Fruit fly (Drosophila melanogaster) whole organism, adult: ENCODE measurements around the gene Cp7Fa.

ENCODE experiments used
- CG14711 ChIP-seq: fragments of 200-800 bp; sonication (Bioruptor generic); optimal IDR thresholded peaks from 2 replicates; lab custom pipeline; 2018; ENCODE audit warnings: missing biosample characterization, mild to moderate bottlenecking, missing genetic modification characterization, moderate library complexity
- CG7101 ChIP-seq: fragments of 200-800 bp; sonication (Bioruptor generic); optimal IDR thresholded peaks from 2 replicates; lab custom pipeline; 2018; ENCODE audit warnings: missing biosample characterization, mild to moderate bottlenecking, missing genetic modification characterization, moderate library complexity
- Hr96 ChIP-seq: fragments of 200-800 bp; sonication (Bioruptor generic); optimal IDR thresholded peaks from 2 replicates; lab custom pipeline; 2016; ENCODE audit warnings: missing biosample characterization, missing genetic modification characterization
- bab1 ChIP-seq: fragments of 200-800 bp; sonication (Bioruptor generic); optimal IDR thresholded peaks from 3 replicates; lab custom pipeline; 2019; ENCODE audit warnings: missing biosample characterization, mild to moderate bottlenecking, missing genetic modification characterization, moderate library complexity
- ovo ChIP-seq: fragments of 200-800 bp; sonication (Bioruptor generic); optimal IDR thresholded peaks from 2 replicates; lab custom pipeline; 2016; ENCODE audit warnings: missing biosample characterization, missing genetic modification characterization
- toe ChIP-seq: fragments of 200-800 bp; sonication (Bioruptor generic); optimal IDR thresholded peaks from 2 replicates; lab custom pipeline; 2016; ENCODE audit warnings: missing biosample characterization, missing genetic modification characterization

DNA sequence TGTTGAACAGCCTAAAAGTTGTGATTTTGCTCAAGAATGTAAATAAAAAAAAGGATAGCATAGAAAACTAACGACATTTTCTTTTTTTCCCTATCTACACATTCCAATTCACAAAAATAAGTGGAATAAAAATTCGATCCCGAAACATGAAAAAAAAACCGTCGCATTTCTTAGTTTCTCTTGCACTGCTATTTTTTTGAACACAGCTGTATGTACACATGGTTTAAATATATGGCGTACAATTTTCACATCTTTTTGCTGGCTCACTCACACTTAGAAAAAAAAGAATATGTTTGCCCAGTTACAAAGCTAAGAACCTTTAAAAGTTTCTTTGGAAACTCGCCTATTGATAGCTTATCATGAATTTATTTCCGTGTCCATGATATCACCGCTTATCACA is 10.5 kb upstream of the Cp7Fa start:
- TF ChIP-seq CG14711 (tag; lab: Kevin White, UChicago), result no peak
- no peak for TF ChIP-seq CG7101 (tag; lab: Kevin White, UChicago)
- no peak for TF ChIP-seq toe (GFP tag; lab: Kevin White, UChicago)
- TF ChIP-seq ovo (GFP tag; lab: Kevin White, UChicago), result no peak
- TF ChIP-seq Hr96, result no peak
- no peak for TF ChIP-seq bab1 (GFP tag; lab: Kevin White, UChicago)
